Worm (Caenorhabditis elegans): ENCODE results near the gene pxd-1.

DNA sequence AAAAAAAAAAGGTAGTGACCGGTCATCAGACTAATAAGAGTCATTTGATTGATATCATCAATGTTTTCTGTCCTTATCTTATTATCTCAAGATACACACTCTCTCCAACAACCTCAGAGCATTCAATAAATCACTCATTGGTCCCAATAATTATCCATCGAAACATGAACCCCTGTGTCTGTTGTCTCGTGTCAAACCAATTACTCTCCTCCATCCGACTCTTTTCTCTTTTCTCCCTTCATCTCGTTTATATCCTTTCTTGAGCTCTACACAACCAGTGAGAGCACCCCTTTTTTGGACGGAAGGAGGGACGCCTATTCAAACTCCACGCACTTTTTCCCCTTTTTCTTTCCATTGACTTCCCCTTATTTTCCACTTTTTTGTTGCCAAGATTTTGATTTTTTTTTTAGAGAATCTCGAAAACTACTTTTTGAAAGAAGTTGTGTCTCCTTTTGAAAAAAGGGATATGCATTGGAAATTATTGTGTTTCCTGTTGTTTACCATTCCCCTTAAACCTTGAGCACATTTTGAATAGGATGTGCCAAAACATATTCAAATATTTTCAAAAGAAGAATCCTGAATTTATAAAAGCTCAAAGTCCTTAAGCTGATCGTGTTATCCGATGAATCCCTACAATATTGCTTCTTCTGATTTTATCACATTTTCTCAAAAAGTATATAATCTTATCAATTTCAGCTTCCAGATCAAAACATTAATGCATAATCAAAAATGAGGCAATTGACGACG is at the start of gene pxd-1:
- TF ChIP-seq efl-1 (GFP tag; optimal IDR thresholded peaks at IDR 0.05) (no peak), ceh-91 (GFP tag; IDR thresholded peaks at IDR 0.05) (no peak), nfyb-1 (GFP tag; IDR thresholded peaks at IDR 0.05) (no peak), K12H6.12 (tag; optimal IDR thresholded peaks at IDR 0.05) (no peak), ama-1 (optimal IDR thresholded peaks at IDR 0.05) (no peak), ama-1 (GFP tag; optimal IDR thresholded peaks at IDR 0.05) (no peak)
